Worm (Caenorhabditis elegans): Measurements from ENCODE around the gene F58G1.2.
A peak's percentile ranks its signal among the peaks of the same experiment; 100 is the strongest.

Gene F58G1.2

ce11 chrII:12921478-12921877, 2.7 kb upstream of the F58G1.2 start:
- TF ChIP-seq fkh-10 (GFP tag; optimal IDR thresholded peaks at IDR 0.05) (no peak), fos-1 (tag; optimal IDR thresholded peaks at IDR 0.05) (no peak), ceh-82 (tag; optimal IDR thresholded peaks at IDR 0.05) (no peak), egl-5 (tag; optimal IDR thresholded peaks at IDR 0.05) (no peak), ZK546.5 (tag; optimal IDR thresholded peaks at IDR 0.05) (no peak), nhr-76 (tag; optimal IDR thresholded peaks at IDR 0.05) (no peak), lsy-12 (tag; optimal IDR thresholded peaks at IDR 0.05) (no peak), lin-15B (tag; optimal IDR thresholded peaks at IDR 0.05) (no peak), sea-2 (GFP tag; optimal IDR thresholded peaks at IDR 0.05) (no peak), elt-2 (tag; optimal IDR thresholded peaks at IDR 0.05) (no peak), nhr-12 (tag; optimal IDR thresholded peaks at IDR 0.05) (no peak), nhr-237 (tag; optimal IDR thresholded peaks at IDR 0.05) (no peak), nhr-67 (tag; optimal IDR thresholded peaks at IDR 0.05) (no peak), skn-1 (tag; optimal IDR thresholded peaks at IDR 0.05) (no peak), mml-1 (tag; optimal IDR thresholded peaks at IDR 0.05) (no peak), daf-12 (tag; optimal IDR thresholded peaks at IDR 0.05) (no peak), ceh-16 (tag; optimal IDR thresholded peaks at IDR 0.05) (no peak), fkh-2 (tag; optimal IDR thresholded peaks at IDR 0.05) (no peak), elt-3 (tag; optimal IDR thresholded peaks at IDR 0.05) (no peak), zag-1 (tag; optimal IDR thresholded peaks at IDR 0.05) (no peak)

- TF ChIP-seq lsy-12 (tag; optimal IDR thresholded peaks at IDR 0.05) = peak; percentile 23
- no peak for TF ChIP-seq elt-3 (tag; optimal IDR thresholded peaks at IDR 0.05)
- TF ChIP-seq ama-1 (optimal IDR thresholded peaks at IDR 0.05) = no peak
- TF ChIP-seq lin-39 (tag; optimal IDR thresholded peaks at IDR 0.05) = no peak
- no peak for TF ChIP-seq mml-1 (tag; optimal IDR thresholded peaks at IDR 0.05)
- TF ChIP-seq sea-2 (GFP tag; optimal IDR thresholded peaks at IDR 0.05) = no peak
- TF ChIP-seq elt-1 (tag; optimal IDR thresholded peaks at IDR 0.05) = no peak
- TF ChIP-seq ceh-82 (tag; optimal IDR thresholded peaks at IDR 0.05) = no peak
- TF ChIP-seq tbx-2 (tag; optimal IDR thresholded peaks at IDR 0.05) = no peak
- peak; percentile 67 for TF ChIP-seq nhr-23 (tag; optimal IDR thresholded peaks at IDR 0.05)
- TF ChIP-seq nfya-1 (tag; optimal IDR thresholded peaks at IDR 0.05; ENCODE audit: insufficient read depth) = peak; percentile 39
- peak; percentile 48 for TF ChIP-seq pha-4 (tag; optimal IDR thresholded peaks at IDR 0.05)
- TF ChIP-seq ceh-16 (tag; optimal IDR thresholded peaks at IDR 0.05) = no peak
- TF ChIP-seq ztf-4 (tag; optimal IDR thresholded peaks at IDR 0.05) = no peak
- TF ChIP-seq nhr-67 (tag; optimal IDR thresholded peaks at IDR 0.05) = no peak
- TF ChIP-seq skn-1 (tag; optimal IDR thresholded peaks at IDR 0.05) = peak; percentile 66
- TF ChIP-seq ceh-9 (tag; optimal IDR thresholded peaks at IDR 0.05) = no peak
- TF ChIP-seq elt-2 (tag; optimal IDR thresholded peaks at IDR 0.05) = peak; percentile 8
- no peak for TF ChIP-seq nhr-77 (tag; optimal IDR thresholded peaks at IDR 0.05)
- TF ChIP-seq pqm-1 (tag; optimal IDR thresholded peaks at IDR 0.05) = no peak
- TF ChIP-seq lin-15B (tag; optimal IDR thresholded peaks at IDR 0.05) = peak; percentile 6
- TF ChIP-seq nhr-43 (tag; optimal IDR thresholded peaks at IDR 0.05; ENCODE audit: poor library complexity, severe bottlenecking) = no peak
Measured at ce11 chrII:12914514-12915075, 4.2 kb downstream of the F58G1.2 start, which contains the start of gene F35C5.12. Gene F35C5.12, minus strand, starts transcription at chrII:12914564.

ce11 chrII:12908779-12909178, 10.0 kb downstream of the F58G1.2 start, which contains the start of gene ddn-2:
Gene ddn-2, plus strand, starts transcription at chrII:12909079.
- TF ChIP-seq nhr-43 (tag; optimal IDR thresholded peaks at IDR 0.05; ENCODE audit: poor library complexity, severe bottlenecking) (no peak), ama-1 (optimal IDR thresholded peaks at IDR 0.05) (no peak), jun-1 (tag; optimal IDR thresholded peaks at IDR 0.05) (no peak), lsy-12 (tag; optimal IDR thresholded peaks at IDR 0.05) (no peak), daf-12 (tag; optimal IDR thresholded peaks at IDR 0.05) (no peak), fos-1 (tag; optimal IDR thresholded peaks at IDR 0.05) (no peak), ceh-28 (tag; optimal IDR thresholded peaks at IDR 0.05) (no peak), ztf-4 (tag; optimal IDR thresholded peaks at IDR 0.05) (no peak), pqm-1 (tag; optimal IDR thresholded peaks at IDR 0.05) (no peak), fkh-2 (tag; optimal IDR thresholded peaks at IDR 0.05) (no peak), sea-2 (GFP tag; optimal IDR thresholded peaks at IDR 0.05) (no peak), unc-39 (tag; optimal IDR thresholded peaks at IDR 0.05) (no peak), snpc-4 (tag; optimal IDR thresholded peaks at IDR 0.05) (no peak), ZK546.5 (tag; optimal IDR thresholded peaks at IDR 0.05) (no peak), ceh-82 (tag; optimal IDR thresholded peaks at IDR 0.05) (no peak), nhr-25 (tag; optimal IDR thresholded peaks at IDR 0.05) (no peak), lin-39 (tag; optimal IDR thresholded peaks at IDR 0.05) (no peak)

Data from whole organism, L3 larva.